Worm (Caenorhabditis elegans): ENCODE data around the gene fbxb-19.

DNA sequence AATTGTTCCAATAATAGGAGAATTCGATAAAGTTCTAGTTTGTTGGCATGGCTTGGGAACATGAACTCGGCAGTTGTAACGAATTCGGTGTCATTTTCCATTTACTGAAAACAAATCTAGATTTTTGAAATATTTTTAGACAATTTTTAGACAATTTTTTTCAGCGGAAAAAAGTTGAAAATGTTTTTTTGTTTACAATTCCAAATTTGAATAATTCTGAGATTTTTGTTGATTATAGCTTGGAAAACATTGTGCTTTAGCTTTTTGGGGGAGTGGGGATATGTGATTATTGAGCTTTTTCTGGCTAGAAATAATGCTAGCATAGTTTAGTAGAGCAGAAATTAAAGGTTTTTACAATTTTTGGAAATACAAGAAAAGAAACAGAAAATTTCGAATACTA lies 20.1 kb downstream of the fbxb-19 start, which contains the start of gene srw-97:
- TF ChIP-seq nhr-28 (tag; optimal IDR thresholded peaks at IDR 0.05): no peak
- TF ChIP-seq elt-3 (tag; optimal IDR thresholded peaks at IDR 0.05): no peak
- no peak for TF ChIP-seq unc-62 (GFP tag; optimal IDR thresholded peaks at IDR 0.05)
- no peak for TF ChIP-seq ztf-11 (tag; optimal IDR thresholded peaks at IDR 0.05)
- no peak for TF ChIP-seq lin-39 (tag; optimal IDR thresholded peaks at IDR 0.05)
- no peak for TF ChIP-seq skn-1 (tag; optimal IDR thresholded peaks at IDR 0.05)
